Fruit fly (Drosophila melanogaster): Measurements from ENCODE around the gene Gyc89Db.

The Gyc89Db gene

DNA sequence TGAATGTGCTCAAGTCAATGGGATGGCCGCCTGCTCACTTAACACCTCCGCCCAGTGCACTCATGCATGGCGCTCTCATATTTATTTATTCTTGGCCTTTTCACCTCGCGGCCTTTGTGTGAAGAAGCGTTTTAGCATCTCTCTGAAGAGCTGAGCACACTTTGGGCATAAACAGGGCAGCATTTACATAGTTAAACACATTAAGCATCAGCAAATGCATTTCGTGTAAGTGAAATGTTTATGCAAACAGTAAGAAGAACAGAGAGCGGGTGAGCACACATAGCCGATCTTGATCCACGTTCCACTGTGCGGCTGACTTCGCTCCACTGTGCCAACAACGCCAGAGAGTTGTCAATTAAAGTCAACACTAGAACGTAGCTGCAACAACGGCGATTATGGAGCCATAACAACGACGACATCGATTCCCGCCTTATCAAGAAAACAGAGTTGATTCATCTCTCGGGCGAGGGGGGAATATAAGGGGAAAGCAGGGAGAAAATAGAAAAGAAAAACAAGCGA is 47.7 kb downstream of the Gyc89Db start (continued):
- TF ChIP-seq Usf (GFP tag; optimal IDR thresholded peaks at IDR 0.05) = no peak
- peak; percentile 91 for TF ChIP-seq Spps (tag; optimal IDR thresholded peaks at IDR 0.05)
- TF ChIP-seq gt (GFP tag; IDR thresholded peaks at IDR 0.05) = no peak
- peak; percentile 48 for TF ChIP-seq Antp (GFP tag; optimal IDR thresholded peaks at IDR 0.05)
- peak; percentile 71 for TF ChIP-seq sisA (GFP tag; IDR thresholded peaks at IDR 0.05)
- TF ChIP-seq CG1024 (GFP tag; IDR thresholded peaks at IDR 0.05) = no peak
- no peak for TF ChIP-seq CG15514 (GFP tag; optimal IDR thresholded peaks at IDR 0.05)
- TF ChIP-seq MBD-R2 (GFP tag; IDR thresholded peaks at IDR 0.05) = no peak
- TF ChIP-seq NC2β (GFP tag; optimal IDR thresholded peaks at IDR 0.05) = peak; percentile 56
- no peak for TF ChIP-seq CG13894 (tag; optimal IDR thresholded peaks at IDR 0.05)
- TF ChIP-seq gem (tag; optimal IDR thresholded peaks at IDR 0.05) = peak; percentile 60
- TF ChIP-seq her (GFP tag; optimal IDR thresholded peaks at IDR 0.05) = no peak
- TF ChIP-seq CG17802 (tag; optimal IDR thresholded peaks at IDR 0.05) = peak; percentile 84
- peak; percentile 31 for TF ChIP-seq jing (GFP tag; optimal IDR thresholded peaks at IDR 0.05)
- no peak for TF ChIP-seq Ravus (GFP tag; IDR thresholded peaks at IDR 0.05)
- no peak for TF ChIP-seq yki (optimal IDR thresholded peaks at IDR 0.05)
- TF ChIP-seq lola (GFP tag; optimal IDR thresholded peaks at IDR 0.05) = peak in 1 of 3 experiments; percentile 78
- no peak for TF ChIP-seq Gsc (GFP tag; IDR thresholded peaks at IDR 0.05)
- peak; percentile 24 for TF ChIP-seq slp2 (GFP tag; optimal IDR thresholded peaks at IDR 0.05)
- TF ChIP-seq Gug (GFP tag; IDR thresholded peaks at IDR 0.05) = no peak; the same call in 3 of the 4 replicates
- no peak for TF ChIP-seq YL-1 (GFP tag; optimal IDR thresholded peaks at IDR 0.05)
- TF ChIP-seq shn (GFP tag; optimal IDR thresholded peaks at IDR 0.05) = peak; percentile 36
- TF ChIP-seq CG5953 (GFP tag; IDR thresholded peaks at IDR 0.05) = no peak
- TF ChIP-seq crc (GFP tag; optimal IDR thresholded peaks at IDR 0.05) = peak; percentile 30
- TF ChIP-seq CG6689 (GFP tag; IDR thresholded peaks at IDR 0.05) = peak; percentile 41
- TF ChIP-seq CG4820 (GFP tag; optimal IDR thresholded peaks at IDR 0.05) = peak; percentile 33
- TF ChIP-seq sna (GFP tag; IDR thresholded peaks at IDR 0.05; ENCODE audit: partially characterized antibody) = 0 out of 2 replicates have a peak, but pooled peaks have one; percentile 26
- TF ChIP-seq Atf-2 (GFP tag; optimal IDR thresholded peaks at IDR 0.05) = peak; percentile 50
- no peak for TF ChIP-seq vfl (GFP tag; optimal IDR thresholded peaks at IDR 0.05)
- no peak for TF ChIP-seq hkb (optimal IDR thresholded peaks at IDR 0.05)
- peak; percentile 50 for TF ChIP-seq hkb (GFP tag; IDR thresholded peaks at IDR 0.05)
- TF ChIP-seq CG4617 (GFP tag; optimal IDR thresholded peaks at IDR 0.05; ENCODE audit: borderline replicate concordance) = no peak
- peak; percentile 72 for TF ChIP-seq CG6254 (GFP tag; optimal IDR thresholded peaks at IDR 0.05)
- peak; percentile 53 for TF ChIP-seq CG16815 (GFP tag; optimal IDR thresholded peaks at IDR 0.05)
- no peak for TF ChIP-seq wdn (GFP tag; IDR thresholded peaks at IDR 0.05)
- TF ChIP-seq Nf-YB (GFP tag; optimal IDR thresholded peaks at IDR 0.05) = peak; percentile 16
- TF ChIP-seq CG10321 (GFP tag; IDR thresholded peaks at IDR 0.05) = no peak
- TF ChIP-seq CG12391 (tag; optimal IDR thresholded peaks at IDR 0.05) = no peak
- TF ChIP-seq pita (GFP tag; optimal IDR thresholded peaks at IDR 0.05) = no peak
- TF ChIP-seq Kr (GFP tag; optimal IDR thresholded peaks at IDR 0.05) = peak; percentile 79
- TF ChIP-seq Chrac-16 (GFP tag; optimal IDR thresholded peaks at IDR 0.05) = no peak
- TF ChIP-seq CG6813 (GFP tag; optimal IDR thresholded peaks at IDR 0.05) = peak; percentile 51
- peak; percentile 41; the same call in 1 of the 2 replicates for TF ChIP-seq lmd (GFP tag; IDR thresholded peaks at IDR 0.05)
- TF ChIP-seq HHEX (GFP tag; optimal IDR thresholded peaks at IDR 0.05) = peak; percentile 59
- no peak for TF ChIP-seq klu (GFP tag; IDR thresholded peaks at IDR 0.05)
- TF ChIP-seq schlank (tag; optimal IDR thresholded peaks at IDR 0.05) = no peak
- TF ChIP-seq hth (optimal IDR thresholded peaks at IDR 0.05) = no peak
- peak; percentile 50 for TF ChIP-seq org-1 (GFP tag; optimal IDR thresholded peaks at IDR 0.05)
- TF ChIP-seq CG15601 (tag; optimal IDR thresholded peaks at IDR 0.05) = peak; percentile 67
- no peak for TF ChIP-seq CG7372 (GFP tag; IDR thresholded peaks at IDR 0.05)
- TF ChIP-seq trem (tag; optimal IDR thresholded peaks at IDR 0.05) = peak; percentile 63
- TF ChIP-seq chinmo (GFP tag; IDR thresholded peaks at IDR 0.05; ENCODE audit: partially characterized antibody) = 0 out of 4 replicates have a peak, but pooled peaks have one; percentile 55

Data from whole organism, embryonic.